Worm (Caenorhabditis elegans): Measurements from ENCODE around the gene F56D6.9.

Gene F56D6.9

DNA sequence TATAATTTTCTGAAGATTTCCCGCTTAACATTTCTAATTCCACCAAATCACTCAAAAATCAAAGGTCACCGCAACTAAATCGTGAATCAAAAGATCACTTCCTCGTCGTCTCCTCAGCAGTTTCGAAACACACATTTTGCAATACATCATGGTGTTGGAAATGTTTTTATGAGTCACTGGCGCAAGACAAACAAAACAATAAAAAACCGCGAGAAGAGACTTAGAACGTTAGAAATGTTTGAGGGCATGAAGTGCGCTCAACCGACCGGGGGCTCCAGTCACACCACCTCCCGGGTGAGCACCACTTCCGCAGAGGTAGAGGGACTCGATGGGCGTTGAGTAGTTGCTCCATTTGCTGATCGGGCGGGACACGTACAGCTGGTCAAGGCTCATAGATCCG is 16.9 kb upstream of the F56D6.9 start:
- TF ChIP-seq lin-35 (GFP tag; optimal IDR thresholded peaks at IDR 0.05) (peak in 1 of 3 experiments; percentile 37), nhr-80 (tag; optimal IDR thresholded peaks at IDR 0.05) (peak; percentile 39), zfh-2 (GFP tag; conservative IDR thresholded peaks at IDR 0.05) (peak; percentile 89), egrh-3 (GFP tag; IDR thresholded peaks at IDR 0.05) (peak; percentile 24; the same call in 1 of the 2 replicates), tlf-1 (GFP tag; optimal IDR thresholded peaks at IDR 0.05) (no peak), dox-1 (GFP tag; IDR thresholded peaks at IDR 0.05) (peak; percentile 49), hmg-1.2 (GFP tag; IDR thresholded peaks at IDR 0.05) (peak; percentile 39; the same call in 1 of the 2 replicates), hlh-26 (GFP tag; conservative IDR thresholded peaks at IDR 0.05) (no peak), cebp-1 (GFP tag; IDR thresholded peaks at IDR 0.05) (peak; percentile 84), cebp-1 (tag; optimal IDR thresholded peaks at IDR 0.05) (peak; percentile 92), snpc-1.3 (tag; optimal IDR thresholded peaks at IDR 0.05; ENCODE audit: insufficient read depth) (no peak), attf-5 (GFP tag; optimal IDR thresholded peaks at IDR 0.05) (peak; percentile 5), fkh-3 (tag; optimal IDR thresholded peaks at IDR 0.05) (no peak), nfyb-1 (GFP tag; IDR thresholded peaks at IDR 0.05) (peak; percentile 34; the same call in 1 of the 2 replicates), ceh-91 (GFP tag; IDR thresholded peaks at IDR 0.05) (no peak), Y53G8AR.9 (GFP tag; conservative IDR thresholded peaks at IDR 0.05) (0 out of 2 replicates have a peak, but pooled peaks have one; percentile 19)

DNA sequence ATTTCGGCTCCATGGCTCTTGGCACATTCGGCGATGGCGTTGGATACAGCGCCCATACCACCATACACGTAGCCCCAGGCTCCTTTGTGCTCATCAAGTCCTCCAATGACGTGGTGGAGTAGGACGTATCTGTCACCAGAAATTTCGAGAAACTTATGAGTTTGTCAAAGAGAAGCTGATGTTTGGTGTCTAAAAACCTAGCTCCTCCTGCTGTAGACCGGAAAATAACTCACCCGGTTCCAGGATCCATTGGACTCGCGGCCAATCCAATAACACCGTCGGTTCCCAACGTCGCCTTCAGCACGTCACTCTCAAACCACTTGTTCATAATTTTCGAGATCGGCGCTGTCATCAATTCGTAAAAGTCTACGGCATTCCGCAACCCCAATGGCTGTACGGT is 15.2 kb upstream of the F56D6.9 start:
- no peak for TF ChIP-seq hrde-1 (tag; optimal IDR thresholded peaks at IDR 0.05; ENCODE audit: borderline replicate concordance)
- no peak for TF ChIP-seq lin-54 (GFP tag; optimal IDR thresholded peaks at IDR 0.05)
- TF ChIP-seq egl-44 (GFP tag; IDR thresholded peaks at IDR 0.05) = no peak
- no peak for TF ChIP-seq nfya-1 (tag; optimal IDR thresholded peaks at IDR 0.05; ENCODE audit: borderline replicate concordance, insufficient read depth)
- TF ChIP-seq F57C9.4 (tag; optimal IDR thresholded peaks at IDR 0.05) = no peak
- no peak for TF ChIP-seq ceh-91 (GFP tag; IDR thresholded peaks at IDR 0.05)
- no peak for TF ChIP-seq snpc-1.3 (tag; optimal IDR thresholded peaks at IDR 0.05; ENCODE audit: insufficient read depth)
- TF ChIP-seq B0035.1 (tag; optimal IDR thresholded peaks at IDR 0.05) = no peak
- TF ChIP-seq ccch-3 (GFP tag; optimal IDR thresholded peaks at IDR 0.05) = no peak
- TF ChIP-seq snpc-3.4 (tag; optimal IDR thresholded peaks at IDR 0.05) = no peak
- TF ChIP-seq hsf-1 (GFP tag; IDR thresholded peaks at IDR 0.05) = no peak
- TF ChIP-seq ztf-26 (tag; optimal IDR thresholded peaks at IDR 0.05) = no peak
- TF ChIP-seq unc-130 (GFP tag; optimal IDR thresholded peaks at IDR 0.05) = no peak
- TF ChIP-seq zim-3 (tag; optimal IDR thresholded peaks at IDR 0.05) = no peak
- no peak for TF ChIP-seq fkh-3 (tag; optimal IDR thresholded peaks at IDR 0.05)
- no peak for TF ChIP-seq ceh-79 (tag; optimal IDR thresholded peaks at IDR 0.05)
- no peak for TF ChIP-seq F22D6.2 (tag; optimal IDR thresholded peaks at IDR 0.05)
- no peak for TF ChIP-seq tbx-9 (tag; optimal IDR thresholded peaks at IDR 0.05; ENCODE audit: borderline replicate concordance)
- TF ChIP-seq cebp-2 (GFP tag; IDR thresholded peaks at IDR 0.05) = no peak
- no peak for TF ChIP-seq Y56A3A.18 (GFP tag; IDR thresholded peaks at IDR 0.05)

DNA sequence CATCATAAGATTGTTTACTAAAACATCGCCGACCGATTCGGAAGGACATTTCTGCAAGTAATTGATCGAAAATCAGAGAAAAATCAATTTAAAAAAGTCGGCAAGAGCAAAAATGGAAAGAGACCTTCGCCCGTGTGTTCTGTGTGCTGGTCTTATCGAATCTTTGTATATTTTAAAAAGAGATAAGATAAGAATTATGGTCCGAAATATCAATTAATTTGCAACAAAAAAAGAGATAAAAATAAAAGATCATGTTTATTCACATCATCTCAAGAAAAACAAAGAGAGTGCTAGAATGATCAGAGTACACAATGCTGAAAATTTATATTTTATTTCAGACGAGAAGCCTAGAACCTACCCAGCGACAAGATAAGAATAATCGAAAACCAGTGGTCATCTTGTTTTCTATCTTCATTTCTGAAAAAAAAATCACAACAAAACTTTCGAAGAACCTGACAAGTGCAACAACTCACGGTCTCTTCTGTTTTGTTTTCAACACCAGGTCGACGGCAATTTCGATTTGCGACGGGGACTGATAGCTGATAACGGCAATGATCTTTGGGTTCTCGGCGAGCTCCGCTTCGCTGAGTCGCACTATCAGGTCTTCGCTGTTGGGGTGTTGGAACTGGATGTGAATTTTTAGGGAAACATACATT is 13.7 kb upstream of the F56D6.9 start, which contains the start of gene F37C4.6:
TSS of gene F37C4.6 (minus strand) at position 51 of the 656 bp plus-strand sequence.
- TF ChIP-seq ceh-27 (GFP tag; optimal IDR thresholded peaks at IDR 0.05) (no peak), ztf-26 (tag; optimal IDR thresholded peaks at IDR 0.05) (no peak), athp-1 (tag; optimal IDR thresholded peaks at IDR 0.05) (no peak), nhr-80 (tag; optimal IDR thresholded peaks at IDR 0.05) (peak; percentile 76), F22D6.2 (tag; optimal IDR thresholded peaks at IDR 0.05) (no peak), ceh-100 (GFP tag; IDR thresholded peaks at IDR 0.05) (no peak)

All from whole organism, young adult.